Worm (Caenorhabditis elegans): ENCODE measurements around the gene npp-15.
"Not testable (repeated sequence)": the region's sequence is repeated elsewhere in the genome, so short reads cannot be mapped to it uniquely, and the experiment has no call there.

- not testable (repeated sequence) for TF ChIP-seq klf-2 (GFP tag; conservative IDR thresholded peaks at IDR 0.05); T22C8.4 (GFP tag; IDR thresholded peaks at IDR 0.05)
Measured at ce11 chrIII:7962641-7963040, 33.8 kb downstream of the npp-15 start, which contains the start of gene F54H12.4.
